Worm (Caenorhabditis elegans) whole organism, L3 larva: ENCODE data around the gene nhr-115.
"Not testable (repeated sequence)": the region's sequence is repeated elsewhere in the genome, so short reads cannot be mapped to it uniquely, and the experiment has no call there.

Experiments
- ceh-82 ChIP-seq: fragments of 150-350 bp; optimal IDR thresholded peaks from 2 replicates; lab custom pipeline; 2014; ENCODE audit warnings: missing biosample characterization, missing genetic modification characterization
- elt-2 ChIP-seq: sonication (generic microtip); optimal IDR thresholded peaks from 2 replicates; lab custom pipeline; 2016; ENCODE audit warnings: missing genetic modification reagents, mild to moderate bottlenecking, missing genetic modification characterization, missing compliant biosample characterization
- lin-39 ChIP-seq: fragments of 150-350 bp; optimal IDR thresholded peaks from 2 replicates; lab custom pipeline; 2018; ENCODE audit warnings: missing biosample characterization, missing genetic modification reagents, missing genetic modification characterization
- nfya-1 ChIP-seq: sonication (generic microtip); optimal IDR thresholded peaks from 2 replicates; lab custom pipeline; 2017; ENCODE audit warnings: missing genetic modification characterization, mild to moderate bottlenecking, missing compliant biosample characterization, antibody characterized with exemption, moderate library complexity; ENCODE audit not compliant: insufficient read depth
- nhr-43 ChIP-seq: sonication (generic microtip); optimal IDR thresholded peaks from 2 replicates; lab custom pipeline; 2016; ENCODE audit warnings: mild to moderate bottlenecking, missing genetic modification characterization, missing compliant biosample characterization; ENCODE audit not compliant: poor library complexity, severe bottlenecking
- nhr-76 ChIP-seq: fragments of 150-350 bp; sonication (generic microtip); optimal IDR thresholded peaks from 5 replicates; lab custom pipeline; 2014; ENCODE audit warnings: missing biosample characterization, missing genetic modification characterization
- ztf-11 ChIP-seq: fragments of 150-350 bp; optimal IDR thresholded peaks from 2 replicates; lab custom pipeline; 2014; ENCODE audit warnings: missing biosample characterization, missing genetic modification characterization

DNA sequence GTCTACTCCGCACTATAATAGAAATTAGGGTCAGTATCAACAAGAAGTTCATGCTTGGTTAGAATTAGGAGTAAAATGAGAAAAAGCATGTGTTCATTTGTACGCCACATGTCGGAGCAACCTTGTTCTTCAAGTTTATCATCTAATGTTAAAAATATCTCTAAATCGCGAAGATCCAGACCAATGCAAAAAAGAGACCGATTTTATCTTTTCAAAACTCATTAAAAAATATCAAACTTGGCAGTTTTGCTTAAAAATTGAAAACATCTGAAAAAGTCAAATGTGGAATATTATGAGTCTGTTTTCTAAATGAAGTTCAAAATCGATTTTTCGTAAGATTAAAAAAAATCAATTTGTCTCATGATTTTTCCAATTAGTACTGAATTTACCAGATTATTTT, 28.7 kb downstream of the nhr-115 start, which contains the start of gene Y19D10B.6:
- not testable (repeated sequence) for TF ChIP-seq ztf-11 (tag; lab: Kevin White, UChicago); nhr-76 (tag; lab: Kevin White, UChicago); lin-39; nhr-43 (tag; lab: Kevin White, UChicago); nfya-1; elt-2 (tag; lab: Kevin White, UChicago); ceh-82 (tag; lab: Kevin White, UChicago)
